Fruit fly (Drosophila melanogaster) whole organism, wandering third instar larva: ENCODE data around the gene rasp.

Experiments used
- Myc ChIP-seq: fragments of >200 bp; optimal IDR thresholded peaks from 2 replicates; lab custom pipeline; 2017
- dmrt93B ChIP-seq: fragments of 200-800 bp; sonication (Bioruptor generic); optimal IDR thresholded peaks from 2 replicates; lab custom pipeline; 2018; ENCODE audit warnings: missing biosample characterization, mild to moderate bottlenecking, missing genetic modification characterization
- jim ChIP-seq: fragments of 175-275, 200-325 bp; sonication (Bioruptor generic); optimal IDR thresholded peaks from 2 replicates; lab custom pipeline; 2016; ENCODE audit warnings: missing biosample characterization, mild to moderate bottlenecking, missing genetic modification characterization

DNA sequence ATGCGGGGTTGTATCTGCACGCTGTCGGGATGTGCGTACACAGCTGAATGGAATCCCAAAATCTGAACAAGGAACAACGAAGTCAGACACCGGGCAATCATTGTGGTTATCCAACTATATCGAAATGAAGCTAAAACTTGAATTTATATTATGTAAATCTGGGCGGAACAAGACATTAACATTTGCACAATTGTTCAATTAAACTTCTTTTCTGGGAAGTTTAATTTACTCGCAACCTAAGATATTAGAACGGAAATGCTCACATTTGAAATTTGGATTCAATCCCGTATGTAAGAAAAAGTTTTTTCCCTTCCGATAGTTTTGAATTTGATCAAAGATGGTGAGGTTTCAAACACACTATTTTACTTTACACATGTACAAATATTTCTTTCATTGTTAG lies 44.3 kb downstream of the rasp start, which contains the start of gene CG33160:
- TF ChIP-seq Myc (lab: Kevin White, UChicago) (no peak), dmrt93B (no peak), jim (GFP tag; lab: Kevin White, UChicago) (no peak)
